Worm (Caenorhabditis elegans) whole organism, young adult: ENCODE measurements around the gene dos-2.

ENCODE experiments used
- B0035.1 ChIP-seq: sonication (generic microtip); optimal IDR thresholded peaks from 2 replicates; lab custom pipeline; 2016; ENCODE audit warnings: missing genetic modification characterization, mild to moderate bottlenecking, missing compliant biosample characterization, missing genotype, missing genetic modification reagents
- ceh-40 ChIP-seq: fragments of 200-800 bp; sonication (Bioruptor generic); IDR thresholded peaks from 2 replicates; pipeline ENCODE4 v1.3.6; 2022; ENCODE audit warnings: missing genetic modification characterization, missing compliant biosample characterization
- ceh-58 ChIP-seq: fragments of 200-800 bp; sonication (Bioruptor generic); IDR thresholded peaks from 2 replicates; pipeline ENCODE4 v1.3.6; 2022; ENCODE audit warnings: missing genetic modification characterization, missing compliant biosample characterization
- him-1 ChIP-seq: sonication (generic microtip); optimal IDR thresholded peaks from 2 replicates; lab custom pipeline; 2016; ENCODE audit warnings: missing genotype, missing genetic modification reagents, missing genetic modification characterization, missing compliant biosample characterization
- hrde-1 ChIP-seq: sonication (generic microtip); optimal IDR thresholded peaks from 2 replicates; lab custom pipeline; 2016; ENCODE audit warnings: missing genetic modification characterization, mild to moderate bottlenecking, missing compliant biosample characterization, moderate library complexity, missing genotype, missing genetic modification reagents, borderline replicate concordance
- nhr-80 ChIP-seq: sonication (generic microtip); optimal IDR thresholded peaks from 2 replicates; lab custom pipeline; 2016; ENCODE audit warnings: missing genetic modification characterization, missing compliant biosample characterization
- snpc-4 ChIP-seq, 5 experiments: fragments of 150-350 bp in 1 of 5; sonication (generic microtip) in 4 of 5; optimal IDR thresholded peaks; 2 replicates each; lab custom pipeline; 2014 to 2018; ENCODE audit warnings: missing genetic modification characterization in 5 of 5, missing biosample characterization in 3 of 5, antibody characterized with exemption in 2 of 5, mild to moderate bottlenecking in 2 of 5, missing compliant biosample characterization in 2 of 5, missing genotype in 2 of 5, moderate library complexity in 2 of 5, missing genetic modification reagents in 1 of 5

ce11 chrII:3933640-3934039, 42.4 kb upstream of the dos-2 start, which contains the start of gene Y14H12B.2:
- TF ChIP-seq B0035.1 (tag; lab: Kevin White, UChicago) (no peak), snpc-4 (GFP tag; optimal IDR thresholded peaks at IDR 0.05; lab: Kevin White, UChicago) (no peak), snpc-4 (tag; optimal IDR thresholded peaks at IDR 0.05; lab: Kevin White, UChicago) (no peak), him-1 (no peak), ceh-40 (GFP tag; lab: Robert Waterston, UW) (no peak), nhr-80 (tag; lab: Kevin White, UChicago) (no peak), hrde-1 (tag; lab: Kevin White, UChicago) (no peak), ceh-58 (GFP tag; lab: Robert Waterston, UW) (no peak)
